Fruit fly (Drosophila melanogaster): Measurements from ENCODE around the gene Top2.

DNA sequence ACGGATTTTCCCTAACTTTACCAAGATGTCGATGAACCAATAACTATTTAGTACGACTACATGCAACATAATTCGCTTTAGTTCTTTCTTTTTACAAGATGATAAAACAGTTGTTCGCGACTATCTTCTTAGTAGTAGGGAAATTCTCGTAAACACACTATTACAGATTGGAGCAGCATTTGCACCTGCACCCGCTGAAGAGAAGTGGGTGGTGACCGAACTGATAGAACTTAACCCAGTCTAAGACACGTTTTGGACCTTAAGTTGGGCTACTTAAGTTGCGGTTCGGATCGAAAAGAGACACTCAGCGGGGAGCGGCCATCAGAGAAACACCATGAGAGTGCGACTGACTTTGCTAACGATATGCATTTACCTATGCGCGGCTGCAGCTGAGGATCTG lies 33.9 kb upstream of the Top2 start, which contains the start of gene CG13083:
- TF ChIP-seq tin (GFP tag; optimal IDR thresholded peaks at IDR 0.05) (no peak), CG31441 (GFP tag; IDR thresholded peaks at IDR 0.05) (no peak), CG8359 (GFP tag; optimal IDR thresholded peaks at IDR 0.05; ENCODE audit: borderline replicate concordance) (no peak), tx (GFP tag; optimal IDR thresholded peaks at IDR 0.05) (no peak)

Measured in whole organism, embryonic.